Worm (Caenorhabditis elegans): ENCODE results near the gene fnip-2.

The fnip-2 gene

ce11 chrIV:2263564-2263963 is 40.9 kb downstream of the fnip-2 start, which contains the start of gene famp-1:
famp-1 (minus strand) TSS chrIV:2263664.
- TF ChIP-seq ccch-3 (GFP tag; optimal IDR thresholded peaks at IDR 0.05) (no peak), lin-54 (GFP tag; optimal IDR thresholded peaks at IDR 0.05) (no peak), F10E7.11 (tag; optimal IDR thresholded peaks at IDR 0.05) (no peak), F37B4.10 (GFP tag; IDR thresholded peaks at IDR 0.05) (no peak), ztf-28 (GFP tag; IDR thresholded peaks at IDR 0.05) (no peak), Y56A3A.18 (GFP tag; IDR thresholded peaks at IDR 0.05) (no peak), nhr-90 (tag; optimal IDR thresholded peaks at IDR 0.05) (no peak), aptf-2 (GFP tag; conservative IDR thresholded peaks at IDR 0.05) (no peak), akir-1 (GFP tag; optimal IDR thresholded peaks at IDR 0.05) (no peak), nhr-27 (tag; optimal IDR thresholded peaks at IDR 0.05) (no peak), bed-1 (GFP tag; IDR thresholded peaks at IDR 0.05) (no peak), nfya-2 (GFP tag; IDR thresholded peaks at IDR 0.05) (no peak), dpff-1 (tag; optimal IDR thresholded peaks at IDR 0.05) (no peak)

- TF ChIP-seq lin-54 (GFP tag; optimal IDR thresholded peaks at IDR 0.05) (peak; percentile 61), mcd-1 (GFP tag; IDR thresholded peaks at IDR 0.05) (peak; percentile 53; the same call in 1 of the 2 replicates), F33H1.4 (GFP tag; IDR thresholded peaks at IDR 0.05) (peak; percentile 62)
These were observed 52.9 kb downstream of the fnip-2 start, which contains the start of gene M70.5 for ce11 chrIV:2275545-2275944. M70.5 (minus strand) TSS chrIV:2275622.

ce11 chrIV:2276543-2276942 is 53.9 kb downstream of the fnip-2 start:
- TF ChIP-seq lsl-1 (GFP tag; optimal IDR thresholded peaks at IDR 0.05) (peak; percentile 58), madf-8 (GFP tag; conservative IDR thresholded peaks at IDR 0.05) (peak; percentile 17; the same call in 1 of the 2 replicates), xnd-1 (tag; optimal IDR thresholded peaks at IDR 0.05) (peak; percentile 68), madf-6 (GFP tag; IDR thresholded peaks at IDR 0.05) (peak; percentile 67), mcd-1 (GFP tag; IDR thresholded peaks at IDR 0.05) (peak; percentile 33; the same call in 1 of the 2 replicates)

ce11 chrIV:2281353-2281976 is 58.8 kb downstream of the fnip-2 start:
- peak in 1 of 2 experiments; percentile 3 for TF ChIP-seq let-607 (tag; optimal IDR thresholded peaks at IDR 0.05)
- TF ChIP-seq lag-1 (GFP tag; IDR thresholded peaks at IDR 0.05): no peak
- no peak for TF ChIP-seq hmg-20 (GFP tag; IDR thresholded peaks at IDR 0.05)
- TF ChIP-seq ztf-6 (GFP tag; IDR thresholded peaks at IDR 0.05): no peak
- TF ChIP-seq F33H1.4 (GFP tag; IDR thresholded peaks at IDR 0.05): 0 out of 2 replicates have a peak, but pooled peaks have one; percentile 26
- TF ChIP-seq lin-35 (GFP tag; optimal IDR thresholded peaks at IDR 0.05): no peak
- TF ChIP-seq hrde-1 (tag; optimal IDR thresholded peaks at IDR 0.05; ENCODE audit: borderline replicate concordance): no peak
- no peak for TF ChIP-seq ZK185.1 (tag; optimal IDR thresholded peaks at IDR 0.05; ENCODE audit: poor library complexity, severe bottlenecking)
- no peak for TF ChIP-seq hlh-26 (GFP tag; conservative IDR thresholded peaks at IDR 0.05)
- no peak for TF ChIP-seq tbx-9 (tag; optimal IDR thresholded peaks at IDR 0.05; ENCODE audit: borderline replicate concordance)
- no peak for TF ChIP-seq aptf-2 (GFP tag; conservative IDR thresholded peaks at IDR 0.05)
- no peak for TF ChIP-seq cebp-1 (GFP tag; IDR thresholded peaks at IDR 0.05)
- TF ChIP-seq cebp-1 (tag; optimal IDR thresholded peaks at IDR 0.05): peak; percentile 38
- no peak for TF ChIP-seq ets-4 (GFP tag; optimal IDR thresholded peaks at IDR 0.05)
- no peak for TF ChIP-seq chd-7 (tag; optimal IDR thresholded peaks at IDR 0.05)
- TF ChIP-seq F10E7.11 (tag; optimal IDR thresholded peaks at IDR 0.05): no peak
- TF ChIP-seq lir-1 (GFP tag; conservative IDR thresholded peaks at IDR 0.05): no peak
- TF ChIP-seq tbp1 (GFP tag; optimal IDR thresholded peaks at IDR 0.05): peak; percentile 30
- no peak for TF ChIP-seq snpc-3.4 (tag; optimal IDR thresholded peaks at IDR 0.05)
- no peak for TF ChIP-seq ceh-40 (GFP tag; IDR thresholded peaks at IDR 0.05)
- TF ChIP-seq atf-7 (tag; optimal IDR thresholded peaks at IDR 0.05): peak; percentile 17
- peak; percentile 86 for TF ChIP-seq nhr-80 (tag; optimal IDR thresholded peaks at IDR 0.05)
- TF ChIP-seq egrh-3 (GFP tag; IDR thresholded peaks at IDR 0.05): peak; percentile 41; the same call in 1 of the 2 replicates
- 0 out of 2 replicates have a peak, but pooled peaks have one; percentile 11 for TF ChIP-seq nfyb-1 (GFP tag; IDR thresholded peaks at IDR 0.05)
- TF ChIP-seq dox-1 (GFP tag; IDR thresholded peaks at IDR 0.05): 0 out of 2 replicates have a peak, but pooled peaks have one; percentile 36
- no peak for TF ChIP-seq madf-6 (GFP tag; IDR thresholded peaks at IDR 0.05)
- TF ChIP-seq F57A8.1 (GFP tag; optimal IDR thresholded peaks at IDR 0.05): no peak
